Worm (Caenorhabditis elegans): Measurements from ENCODE around the gene C51E3.10.

C51E3.10 gene

DNA sequence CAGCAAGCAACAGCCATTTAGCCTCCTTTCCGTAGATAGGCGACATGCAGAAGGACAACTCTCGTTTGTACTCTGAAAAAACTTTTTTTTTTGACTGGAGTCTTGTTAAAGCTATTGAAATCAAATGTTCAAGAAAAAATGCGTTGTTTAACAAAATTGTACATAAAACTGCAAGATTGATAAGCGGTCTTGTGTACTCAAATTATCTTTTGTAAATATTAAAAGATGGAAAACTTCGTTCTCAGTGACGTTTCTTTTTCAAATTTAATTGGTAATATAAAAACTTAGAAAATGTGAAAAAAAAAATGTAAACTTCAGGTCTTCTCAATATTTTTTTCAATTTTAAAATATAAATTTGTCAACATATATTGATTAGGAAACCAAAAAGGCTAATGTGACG lies 49.8 kb downstream of the C51E3.10 start:
- TF ChIP-seq ztf-23 (GFP tag; IDR thresholded peaks at IDR 0.05) = no peak
- TF ChIP-seq ref-1 (GFP tag; conservative IDR thresholded peaks at IDR 0.05) = no peak
- TF ChIP-seq tab-1 (GFP tag; IDR thresholded peaks at IDR 0.05) = no peak
- TF ChIP-seq med-1 (GFP tag; optimal IDR thresholded peaks at IDR 0.05; ENCODE audit: insufficient read depth) = no peak
- no peak for TF ChIP-seq ztf-29 (GFP tag; IDR thresholded peaks at IDR 0.05)
- no peak for TF ChIP-seq T22C8.4 (GFP tag; IDR thresholded peaks at IDR 0.05)
- no peak for TF ChIP-seq cog-1 (tag; optimal IDR thresholded peaks at IDR 0.05)
- no peak for TF ChIP-seq flt-1 (GFP tag; IDR thresholded peaks at IDR 0.05)
- no peak for TF ChIP-seq klf-2 (GFP tag; conservative IDR thresholded peaks at IDR 0.05)
